Fruit fly (Drosophila melanogaster): ENCODE results near the gene CG43169.

DNA sequence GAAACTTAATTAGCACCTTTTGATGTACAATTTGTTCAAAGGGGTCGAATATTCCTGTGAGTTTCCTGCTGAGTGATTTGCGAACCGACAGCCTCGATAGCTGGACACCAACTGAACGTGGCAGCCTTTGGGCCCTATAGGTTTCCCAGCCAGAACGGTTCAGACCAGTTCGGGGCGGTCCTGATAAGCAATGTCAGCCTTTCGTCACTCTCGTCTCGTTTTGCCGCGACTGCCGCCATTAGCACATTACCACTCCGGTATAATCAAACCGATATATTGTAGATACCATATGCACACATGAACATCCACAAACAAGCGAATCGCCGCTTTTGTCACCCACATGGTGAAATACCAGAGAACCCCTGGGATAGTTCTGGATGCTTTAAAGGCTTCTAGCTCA lies 16.7 kb upstream of the CG43169 start, which contains the start of gene TrpA1:
- TF ChIP-seq CG10669 (GFP tag; optimal IDR thresholded peaks at IDR 0.05), result no peak
- no peak for TF ChIP-seq CG4318 (GFP tag; optimal IDR thresholded peaks at IDR 0.05)
- no peak for TF ChIP-seq CG11294 (GFP tag; IDR thresholded peaks at IDR 0.05)
- TF ChIP-seq lz (GFP tag; optimal IDR thresholded peaks at IDR 0.05), result no peak
- no peak for TF ChIP-seq eg (GFP tag; IDR thresholded peaks at IDR 0.05)
- no peak for TF ChIP-seq Hr39 (GFP tag; optimal IDR thresholded peaks at IDR 0.05)
- no peak for TF ChIP-seq CG11902 (GFP tag; optimal IDR thresholded peaks at IDR 0.05)
- no peak for TF ChIP-seq CG6792 (GFP tag; optimal IDR thresholded peaks at IDR 0.05)
- no peak for TF ChIP-seq Hr38 (GFP tag; optimal IDR thresholded peaks at IDR 0.05)
